Worm (Caenorhabditis elegans) whole organism, L4 larva: ENCODE data around the gene fbxa-44.

Source experiments
- F37D6.2 ChIP-seq: sonication (generic microtip); optimal IDR thresholded peaks from 2 replicates; lab custom pipeline; 2016; ENCODE audit warnings: mild to moderate bottlenecking, missing genetic modification characterization, missing compliant biosample characterization
- F44E2.7 ChIP-seq: fragments of 200-800 bp; sonication (Bioruptor generic); IDR thresholded peaks from 2 replicates; pipeline ENCODE4 v2.1.2; 2022; ENCODE audit warnings: missing genetic modification characterization, missing compliant biosample characterization
- F49E8.2 ChIP-seq: sonication (generic microtip); optimal IDR thresholded peaks from 2 replicates; lab custom pipeline; 2016; ENCODE audit warnings: missing compliant biosample characterization, mild to moderate bottlenecking, missing genetic modification characterization, borderline replicate concordance
- aha-1 ChIP-seq: fragments of 150-350 bp; peaks from one replicate; lab custom pipeline; 2014; ENCODE audit warnings: missing biosample characterization, missing genetic modification characterization
- ceh-20 ChIP-seq: fragments of 200-800 bp; sonication (Bioruptor generic); IDR thresholded peaks from 2 replicates; pipeline ENCODE4 v1.3.6; 2022; ENCODE audit warnings: missing genetic modification reagents, missing genetic modification characterization, missing compliant biosample characterization
- ctbp-1 ChIP-seq: fragments of 200-800 bp; sonication (Bioruptor generic); IDR thresholded peaks from 2 replicates; pipeline ENCODE4 v1.3.6; 2022; ENCODE audit warnings: missing genetic modification reagents, missing genetic modification characterization, missing compliant biosample characterization
- daf-8 ChIP-seq: fragments of 200-800 bp; sonication (Bioruptor generic); IDR thresholded peaks from 2 replicates; pipeline ENCODE4 v1.3.6; 2022; ENCODE audit warnings: missing genetic modification characterization, missing compliant biosample characterization
- dmd-6 ChIP-seq: fragments of 200-800 bp; sonication (Bioruptor generic); IDR thresholded peaks from 2 replicates; pipeline ENCODE4 v1.3.6; 2022; ENCODE audit warnings: missing genetic modification reagents, missing genetic modification characterization, missing compliant biosample characterization
- egl-27 ChIP-seq: sonication (generic microtip); optimal IDR thresholded peaks from 3 replicates; lab custom pipeline; 2017; ENCODE audit warnings: missing biosample characterization, missing genetic modification reagents, missing genetic modification characterization
- fkh-10 ChIP-seq: fragments of 150-350 bp; optimal IDR thresholded peaks from 2 replicates; lab custom pipeline; 2014; ENCODE audit warnings: missing biosample characterization, missing genetic modification reagents, missing genetic modification characterization
- fos-1 ChIP-seq: fragments of 150-350 bp; optimal IDR thresholded peaks from 2 replicates; lab custom pipeline; 2014; ENCODE audit warnings: missing biosample characterization, missing genetic modification characterization
- hlh-11 ChIP-seq: fragments of 200-800 bp; sonication (Bioruptor generic); optimal IDR thresholded peaks from 2 replicates; lab custom pipeline; 2018; ENCODE audit warnings: mild to moderate bottlenecking, missing genetic modification characterization, missing compliant biosample characterization
- lin-1 ChIP-seq: fragments of 200-800 bp; sonication (Bioruptor generic); IDR thresholded peaks from 2 replicates; pipeline ENCODE4 v1.3.6; 2022; ENCODE audit warnings: missing genetic modification reagents, missing genetic modification characterization, missing compliant biosample characterization
- lin-13 ChIP-seq: fragments of 150-350 bp; optimal IDR thresholded peaks from 2 replicates; lab custom pipeline; 2014; ENCODE audit warnings: missing biosample characterization, missing genetic modification reagents, missing genetic modification characterization
- lin-15B ChIP-seq: fragments of 150-350 bp; sonication (generic microtip); optimal IDR thresholded peaks from 3 replicates; lab custom pipeline; 2014; ENCODE audit warnings: missing biosample characterization, missing genetic modification characterization
- lin-38 ChIP-seq: fragments of 200-800 bp; sonication (Bioruptor generic); IDR thresholded peaks from 2 replicates; pipeline ENCODE4 v1.3.6; 2022; ENCODE audit warnings: missing genetic modification reagents, missing genetic modification characterization, missing compliant biosample characterization
- lsy-2 ChIP-seq, 2 experiments: fragments of 150-350 bp in 1 of 2; sonication (generic microtip) in 1 of 2; optimal IDR thresholded peaks; 2 replicates each; lab custom pipeline; 2014 to 2017; ENCODE audit warnings: missing biosample characterization in 2 of 2, missing genetic modification characterization in 2 of 2
- madf-9 ChIP-seq: fragments of 200-800 bp; sonication (Bioruptor generic); conservative IDR thresholded peaks from 2 replicates; pipeline ENCODE4 v1.3.6; 2022; ENCODE audit warnings: missing genetic modification reagents, missing genetic modification characterization, missing compliant biosample characterization
- mdl-1 ChIP-seq, 2 experiments: fragments of 150-350 bp in 1 of 2; sonication (generic microtip) in 1 of 2; optimal IDR thresholded peaks; 2 replicates each; lab custom pipeline; 2014 to 2017; ENCODE audit warnings: missing biosample characterization in 2 of 2, missing genetic modification characterization in 2 of 2
- mdt-29 ChIP-seq: fragments of 200-800 bp; sonication (Bioruptor generic); IDR thresholded peaks from 2 replicates; pipeline ENCODE4 v1.3.6; 2022; ENCODE audit warnings: missing genetic modification reagents, missing genetic modification characterization, missing compliant biosample characterization
- nhr-11 ChIP-seq: fragments of 150-350 bp; optimal IDR thresholded peaks from 2 replicates; lab custom pipeline; 2014; ENCODE audit warnings: missing biosample characterization, missing genetic modification characterization
- nhr-111 ChIP-seq: fragments of 200-800 bp; sonication (Bioruptor generic); optimal IDR thresholded peaks from 2 replicates; lab custom pipeline; 2018; ENCODE audit warnings: mild to moderate bottlenecking, missing genetic modification characterization, missing compliant biosample characterization
- nhr-237 ChIP-seq: sonication (generic microtip); optimal IDR thresholded peaks from 2 replicates; lab custom pipeline; 2017; ENCODE audit warnings: missing biosample characterization, missing genetic modification characterization
- nhr-28 ChIP-seq: fragments of 150-350 bp; optimal IDR thresholded peaks from 2 replicates; lab custom pipeline; 2014; ENCODE audit warnings: missing biosample characterization, missing genetic modification characterization
- nhr-42 ChIP-seq: fragments of 200-800 bp; sonication (Bioruptor generic); IDR thresholded peaks from 2 replicates; pipeline ENCODE4 v1.3.6; 2022; ENCODE audit warnings: missing genetic modification characterization, missing compliant biosample characterization
- nhr-6 ChIP-seq: fragments of 150-350 bp; optimal IDR thresholded peaks from 2 replicates; lab custom pipeline; 2014; ENCODE audit warnings: missing biosample characterization, missing genetic modification characterization
- pqm-1 ChIP-seq: sonication (generic microtip); optimal IDR thresholded peaks from 2 replicates; lab custom pipeline; 2017; ENCODE audit warnings: missing biosample characterization, missing genetic modification characterization
- set-16 ChIP-seq: fragments of 200-800 bp; sonication (Bioruptor generic); IDR thresholded peaks from 2 replicates; pipeline ENCODE4 v1.3.6; 2022; ENCODE audit warnings: missing genetic modification reagents, missing genetic modification characterization, missing compliant biosample characterization
- skn-1 ChIP-seq: fragments of 150-350 bp; optimal IDR thresholded peaks from 2 replicates; lab custom pipeline; 2014; ENCODE audit warnings: missing biosample characterization, missing genetic modification characterization
- tag-97 ChIP-seq: fragments of 200-800 bp; sonication (Bioruptor generic); IDR thresholded peaks from 2 replicates; pipeline ENCODE4 v1.3.6; 2022; ENCODE audit warnings: missing genetic modification characterization, missing compliant biosample characterization
- zag-1 ChIP-seq: fragments of 150-350 bp; optimal IDR thresholded peaks from 2 replicates; lab custom pipeline; 2014; ENCODE audit warnings: missing biosample characterization, missing genetic modification characterization
- zfp-2 ChIP-seq: sonication (generic microtip); optimal IDR thresholded peaks from 2 replicates; lab custom pipeline; 2016; ENCODE audit warnings: mild to moderate bottlenecking, missing genetic modification characterization, missing compliant biosample characterization
- ztf-11 ChIP-seq: fragments of 150-350 bp; optimal IDR thresholded peaks from 2 replicates; lab custom pipeline; 2014; ENCODE audit warnings: missing biosample characterization, missing genetic modification characterization

Gene fbxa-44

DNA sequence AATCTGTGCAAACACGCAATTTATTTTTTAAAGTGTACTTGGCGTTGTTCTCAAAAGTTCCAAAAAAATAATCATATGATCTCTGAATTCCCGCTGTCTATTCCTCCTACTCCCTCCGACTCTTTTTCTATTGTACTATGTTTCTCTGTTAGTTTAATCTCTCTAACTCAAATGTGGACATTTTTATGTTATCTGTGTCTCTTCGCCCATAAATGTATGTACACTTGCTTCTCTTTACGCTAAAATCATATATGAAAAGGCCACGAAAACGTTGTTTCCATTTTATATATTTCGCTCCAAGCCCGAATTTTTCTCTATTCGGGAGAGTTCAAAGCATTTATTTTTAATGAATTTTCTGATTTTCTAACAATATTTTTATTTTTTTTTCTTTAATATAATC is 21.8 kb downstream of the fbxa-44 start:
- TF ChIP-seq lin-13 (GFP tag; lab: Kevin White, UChicago) (no peak), dmd-6 (GFP tag; lab: Robert Waterston, UW) (0 out of 2 replicates have a peak, but pooled peaks have one; percentile 20), ceh-20 (GFP tag; lab: Robert Waterston, UW) (no peak)
- TF ChIP-seq, all 104 proteins: peak for 1

DNA sequence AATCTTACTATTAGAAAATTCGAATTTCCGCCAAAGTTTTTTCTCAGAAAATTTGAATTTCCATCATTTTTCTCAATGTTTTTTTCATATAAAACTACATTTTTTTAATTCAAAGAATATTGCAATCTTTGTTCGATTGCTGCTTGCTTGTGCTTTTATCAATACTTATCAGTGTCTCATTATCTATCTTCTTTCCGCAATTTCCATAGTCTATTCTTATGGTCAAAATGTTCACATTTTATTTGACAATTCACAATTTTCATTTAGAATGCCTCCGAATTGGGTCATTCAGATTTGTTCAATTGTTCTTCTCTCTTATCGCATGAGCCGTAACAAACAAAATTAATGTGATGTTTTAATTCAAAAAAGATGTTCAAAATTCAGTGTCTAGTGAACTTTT is 22.2 kb downstream of the fbxa-44 start:
- TF ChIP-seq zfp-2 (tag; lab: Kevin White, UChicago) (no peak), nhr-28 (tag; lab: Kevin White, UChicago) (peak; percentile 49), pqm-1 (tag; lab: Kevin White, UChicago) (peak; percentile 69), nhr-111 (GFP tag; lab: Kevin White, UChicago) (no peak), egl-27 (tag; lab: Kevin White, UChicago) (no peak), dmd-6 (GFP tag; lab: Robert Waterston, UW) (peak; percentile 54; the same call in 1 of the 2 replicates)

DNA sequence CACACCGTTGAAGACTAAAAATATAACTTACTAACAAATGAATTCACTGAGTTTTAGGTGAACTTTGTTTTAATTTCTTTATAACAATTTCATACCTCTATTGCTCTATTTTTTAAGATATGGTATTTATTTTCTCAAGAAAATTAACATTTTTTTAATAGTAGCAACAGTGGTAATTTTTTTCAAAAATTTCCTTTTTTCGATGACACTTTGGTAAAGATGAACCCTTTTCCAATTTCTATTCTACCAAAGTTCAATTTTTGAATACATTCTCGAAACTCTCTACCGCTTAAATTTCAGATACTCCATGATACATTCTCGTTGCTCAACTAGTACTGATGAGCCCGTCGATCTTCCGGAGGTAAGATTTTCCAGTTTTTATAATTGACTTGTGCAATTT is 22.9 kb downstream of the fbxa-44 start, which contains the start of gene nhr-116:
TSS of gene nhr-116 (plus strand) at position 301 of the 400 bp plus-strand sequence.
- no peak for TF ChIP-seq fkh-10 (GFP tag; lab: Kevin White, UChicago)
- TF ChIP-seq skn-1 (tag; lab: Kevin White, UChicago) = no peak
- no peak for TF ChIP-seq lsy-2 (tag; optimal IDR thresholded peaks at IDR 0.05; lab: Kevin White, UChicago)
- no peak for TF ChIP-seq lin-1 (GFP tag; lab: Robert Waterston, UW)
- no peak for TF ChIP-seq F44E2.7
- TF ChIP-seq fos-1 (tag; lab: Kevin White, UChicago) = no peak
- no peak for TF ChIP-seq F49E8.2 (tag; lab: Kevin White, UChicago)
- no peak for TF ChIP-seq nhr-11
- no peak for TF ChIP-seq ztf-11 (tag; lab: Kevin White, UChicago)
- no peak for TF ChIP-seq zfp-2 (tag; lab: Kevin White, UChicago)
- TF ChIP-seq lin-15B (tag; lab: Kevin White, UChicago) = no peak
- TF ChIP-seq nhr-237 (tag; lab: Kevin White, UChicago) = no peak
- no peak for TF ChIP-seq set-16
- no peak for TF ChIP-seq daf-8 (GFP tag; lab: Robert Waterston, UW)
- no peak for TF ChIP-seq nhr-6 (tag; lab: Kevin White, UChicago)
- no peak for TF ChIP-seq F37D6.2 (tag; lab: Kevin White, UChicago)

DNA sequence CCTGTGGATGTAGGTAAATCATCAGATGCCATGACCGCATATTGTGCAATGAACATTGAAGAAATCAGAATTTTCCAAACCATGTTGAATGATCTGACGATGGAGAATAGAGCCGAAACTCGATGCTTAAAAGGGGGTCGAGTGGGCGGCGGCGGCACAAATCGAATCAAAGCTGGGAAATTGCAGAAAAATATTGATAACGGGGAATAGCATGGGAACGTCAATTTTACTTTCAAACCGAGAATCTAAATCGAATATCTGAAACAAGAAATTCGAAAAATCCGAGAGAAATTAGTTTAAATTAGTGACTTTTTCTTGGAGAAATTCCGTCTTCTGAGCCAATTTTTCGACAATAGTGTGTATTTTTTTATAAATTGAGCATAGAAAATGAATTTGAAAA is 27.0 kb downstream of the fbxa-44 start, which contains the start of gene F09C6.10:
TSS of gene F09C6.10 (minus strand) at position 101 of the 400 bp plus-strand sequence.
- TF ChIP-seq madf-9 (GFP tag; lab: Robert Waterston, UW) (no peak), mdl-1 (tag; optimal IDR thresholded peaks at IDR 0.05; lab: Kevin White, UChicago) (no peak), nhr-28 (tag; lab: Kevin White, UChicago) (no peak), tag-97 (GFP tag; lab: Robert Waterston, UW) (no peak), zag-1 (tag; lab: Kevin White, UChicago) (no peak), hlh-11 (tag; lab: Kevin White, UChicago) (no peak), ctbp-1 (no peak), nhr-42 (GFP tag; lab: Robert Waterston, UW) (no peak)

DNA sequence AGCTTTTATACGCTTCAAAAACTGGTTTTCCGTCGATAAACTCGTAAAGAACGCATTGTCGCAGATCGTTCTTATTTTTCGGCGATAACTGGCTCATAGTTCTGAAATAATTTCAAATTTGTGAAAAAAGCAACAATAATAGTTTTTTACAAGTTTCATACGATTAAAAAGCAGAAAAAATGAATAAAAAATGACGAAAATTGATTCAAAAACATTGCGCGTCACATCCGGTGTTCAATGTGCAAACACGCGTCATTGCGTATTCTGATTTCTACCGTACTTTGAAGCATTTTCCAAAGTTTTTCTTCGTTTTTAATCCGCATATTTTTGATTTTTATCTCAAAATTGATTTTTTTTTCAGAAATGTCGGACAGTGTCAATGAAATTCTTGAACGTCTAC is 29.3 kb downstream of the fbxa-44 start, which contains the start of the genes fbxa-206 and Y102A5C.2:
TSS of gene fbxa-206 (minus strand) at position 101 of the 400 bp plus-strand sequence.
TSS of gene Y102A5C.2 (plus strand) at position 354 of the 400 bp plus-strand sequence.
- TF ChIP-seq mdt-29 (GFP tag; lab: Robert Waterston, UW) = no peak
- peak; percentile 18 for TF ChIP-seq aha-1 (tag; lab: Kevin White, UChicago)

DNA sequence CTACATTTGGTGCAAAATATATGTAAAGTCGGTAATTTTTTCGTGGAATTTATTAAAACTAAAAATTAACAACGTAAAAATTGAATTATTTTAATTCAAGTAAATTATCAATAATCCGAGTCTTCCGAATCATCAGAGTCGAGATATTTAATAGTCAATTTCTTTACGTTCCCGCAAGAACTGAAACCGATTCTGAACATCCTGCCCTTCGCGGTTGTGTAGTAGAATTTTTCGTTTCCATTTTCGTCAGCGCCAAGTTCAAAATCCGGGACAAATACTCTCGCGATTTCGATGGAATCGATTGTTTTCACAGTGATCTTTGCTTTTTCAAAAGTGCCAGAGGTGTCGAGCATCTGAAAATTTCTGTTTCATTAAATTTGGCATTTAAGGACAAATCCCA is 30.6 kb downstream of the fbxa-44 start:
- TF ChIP-seq lin-38 (GFP tag; lab: Robert Waterston, UW) = peak; percentile 63
- TF ChIP-seq F49E8.2 (tag; lab: Kevin White, UChicago) = peak; percentile 68
- no peak for TF ChIP-seq nhr-111 (GFP tag; lab: Kevin White, UChicago)
